Fruit fly (Drosophila melanogaster) whole organism, wandering third instar larva: ENCODE measurements around the gene CG2964.
A peak's percentile ranks its signal among the peaks of the same experiment; 100 is the strongest.

Experiments
- Abd-B ChIP-seq: fragments of >200 bp; optimal IDR thresholded peaks from 2 replicates; lab custom pipeline; 2017; ENCODE audit warnings: missing biosample characterization, missing genetic modification characterization
- CG32264 ChIP-seq: fragments of 200-800 bp; sonication (Bioruptor generic); optimal IDR thresholded peaks from 2 replicates; lab custom pipeline; 2016; ENCODE audit warnings: missing biosample characterization, missing genetic modification characterization
- Dfd ChIP-seq: fragments of >200 bp; optimal IDR thresholded peaks from 2 replicates; lab custom pipeline; 2017; ENCODE audit warnings: missing biosample characterization, missing genetic modification characterization
- Dif ChIP-seq: fragments of 200-275, 200-300 bp; sonication (Bioruptor generic); optimal IDR thresholded peaks from 2 replicates; lab custom pipeline; 2018; ENCODE audit warnings: missing biosample characterization, missing genetic modification characterization; ENCODE audit not compliant: partially characterized antibody
- Hnf4 ChIP-seq: fragments of 200-800 bp; sonication (Bioruptor generic); optimal IDR thresholded peaks from 2 replicates; lab custom pipeline; 2016; ENCODE audit warnings: missing biosample characterization, mild to moderate bottlenecking, missing genetic modification characterization
- Hr78 ChIP-seq: fragments of >200 bp; optimal IDR thresholded peaks from 2 replicates; lab custom pipeline; 2017; ENCODE audit warnings: missing biosample characterization, missing genetic modification characterization
- Hr83 ChIP-seq: fragments of 200-300 bp; sonication (Bioruptor generic); optimal IDR thresholded peaks from 2 replicates; lab custom pipeline; 2016; ENCODE audit warnings: missing biosample characterization, mild to moderate bottlenecking, missing genetic modification characterization, moderate library complexity; ENCODE audit not compliant: poor library complexity, severe bottlenecking
- Jra ChIP-seq: sonication (Bioruptor generic); optimal IDR thresholded peaks from 2 replicates; lab custom pipeline; 2016; ENCODE audit warnings: missing biosample characterization, missing genetic modification characterization
- Mio ChIP-seq: sonication (Bioruptor generic); optimal IDR thresholded peaks from 2 replicates; lab custom pipeline; 2016; ENCODE audit warnings: missing biosample characterization, missing genetic modification characterization
- Myc ChIP-seq: fragments of >200 bp; optimal IDR thresholded peaks from 2 replicates; lab custom pipeline; 2017
- N ChIP-seq: fragments of >200 bp; optimal IDR thresholded peaks from 2 replicates; lab custom pipeline; 2018; ENCODE audit warnings: missing biosample characterization, missing external identifiers, missing genetic modification characterization
- Rel ChIP-seq, 2 experiments: fragments of 200-800 bp; sonication (Bioruptor generic) in 1 of 2; optimal IDR thresholded peaks; 2 replicates in 1 of 2; 3 replicates in 1 of 2; lab custom pipeline; 2016 to 2019; ENCODE audit warnings: mild to moderate bottlenecking in 2 of 2, missing biosample characterization in 2 of 2, missing genetic modification characterization in 2 of 2, moderate library complexity in 1 of 2
- Vsx2 ChIP-seq: fragments of 200-300, 225-300 bp; sonication (Bioruptor generic); optimal IDR thresholded peaks from 2 replicates; lab custom pipeline; 2018; ENCODE audit warnings: missing biosample characterization, missing genetic modification characterization; ENCODE audit not compliant: partially characterized antibody
- br ChIP-seq: fragments of 200-800 bp; sonication (Bioruptor generic); optimal IDR thresholded peaks from 2 replicates; lab custom pipeline; 2016; ENCODE audit warnings: missing biosample characterization, missing genetic modification characterization
- dl ChIP-seq, 2 experiments: fragments of 175-275, 200-275 bp in 1 of 2; fragments of 200-275 bp in 1 of 2; sonication (Bioruptor generic); optimal IDR thresholded peaks; lab custom pipeline; 2018; ENCODE audit warnings: mild to moderate bottlenecking in 2 of 2, missing biosample characterization in 2 of 2, missing genetic modification characterization in 2 of 2, moderate library complexity in 2 of 2; ENCODE audit not compliant: partially characterized antibody in 2 of 2, insufficient read depth in 1 of 2
- dmrt93B ChIP-seq: fragments of 200-800 bp; sonication (Bioruptor generic); optimal IDR thresholded peaks from 2 replicates; lab custom pipeline; 2018; ENCODE audit warnings: missing biosample characterization, mild to moderate bottlenecking, missing genetic modification characterization
- dsf ChIP-seq: sonication (Bioruptor generic); optimal IDR thresholded peaks from 2 replicates; lab custom pipeline; 2016; ENCODE audit warnings: missing biosample characterization, missing genetic modification characterization, borderline replicate concordance
- ey ChIP-seq: fragments of 200-800 bp; sonication (Bioruptor generic); optimal IDR thresholded peaks from 2 replicates; lab custom pipeline; 2016; ENCODE audit warnings: missing biosample characterization, missing genetic modification characterization
- foxo ChIP-seq, 2 experiments: fragments of 200-800 bp; sonication (Bioruptor generic); optimal IDR thresholded peaks; 2 replicates in 1 of 2; 3 replicates in 1 of 2; lab custom pipeline; 2016 to 2017; ENCODE audit warnings: missing biosample characterization in 2 of 2, missing genetic modification characterization in 2 of 2
- fru ChIP-seq: fragments of 200-800 bp; sonication (Bioruptor generic); optimal IDR thresholded peaks from 3 replicates; lab custom pipeline; 2016; ENCODE audit warnings: missing biosample characterization, mild to moderate bottlenecking, missing genetic modification characterization
- h ChIP-seq: fragments of 200-800 bp; sonication (Bioruptor generic); optimal IDR thresholded peaks from 3 replicates; lab custom pipeline; 2016; ENCODE audit warnings: missing biosample characterization, mild to moderate bottlenecking, missing genetic modification characterization
- jim ChIP-seq: fragments of 175-275, 200-325 bp; sonication (Bioruptor generic); optimal IDR thresholded peaks from 2 replicates; lab custom pipeline; 2016; ENCODE audit warnings: missing biosample characterization, mild to moderate bottlenecking, missing genetic modification characterization
- pan ChIP-seq: fragments of >200 bp; optimal IDR thresholded peaks from 2 replicates; lab custom pipeline; 2017
- psq ChIP-seq: fragments of 200-800 bp; sonication (Bioruptor generic); optimal IDR thresholded peaks from 3 replicates; lab custom pipeline; 2017; ENCODE audit warnings: missing biosample characterization, mild to moderate bottlenecking, missing genetic modification characterization, moderate library complexity
- rgr ChIP-seq: fragments of 200-800 bp; sonication (Bioruptor generic); optimal IDR thresholded peaks from 3 replicates; lab custom pipeline; 2016; ENCODE audit warnings: missing biosample characterization, mild to moderate bottlenecking, missing genetic modification characterization
- tai ChIP-seq: sonication (Bioruptor generic); optimal IDR thresholded peaks from 2 replicates; lab custom pipeline; 2016; ENCODE audit warnings: missing biosample characterization, missing genetic modification characterization
- usp ChIP-seq: fragments of >200 bp; optimal IDR thresholded peaks from 2 replicates; lab custom pipeline; 2017; ENCODE audit warnings: missing biosample characterization, missing genetic modification characterization
- woc ChIP-seq: sonication (Bioruptor generic); optimal IDR thresholded peaks from 2 replicates; lab custom pipeline; 2016; ENCODE audit warnings: missing biosample characterization, mild to moderate bottlenecking, missing genetic modification characterization

CG2964 gene

DNA sequence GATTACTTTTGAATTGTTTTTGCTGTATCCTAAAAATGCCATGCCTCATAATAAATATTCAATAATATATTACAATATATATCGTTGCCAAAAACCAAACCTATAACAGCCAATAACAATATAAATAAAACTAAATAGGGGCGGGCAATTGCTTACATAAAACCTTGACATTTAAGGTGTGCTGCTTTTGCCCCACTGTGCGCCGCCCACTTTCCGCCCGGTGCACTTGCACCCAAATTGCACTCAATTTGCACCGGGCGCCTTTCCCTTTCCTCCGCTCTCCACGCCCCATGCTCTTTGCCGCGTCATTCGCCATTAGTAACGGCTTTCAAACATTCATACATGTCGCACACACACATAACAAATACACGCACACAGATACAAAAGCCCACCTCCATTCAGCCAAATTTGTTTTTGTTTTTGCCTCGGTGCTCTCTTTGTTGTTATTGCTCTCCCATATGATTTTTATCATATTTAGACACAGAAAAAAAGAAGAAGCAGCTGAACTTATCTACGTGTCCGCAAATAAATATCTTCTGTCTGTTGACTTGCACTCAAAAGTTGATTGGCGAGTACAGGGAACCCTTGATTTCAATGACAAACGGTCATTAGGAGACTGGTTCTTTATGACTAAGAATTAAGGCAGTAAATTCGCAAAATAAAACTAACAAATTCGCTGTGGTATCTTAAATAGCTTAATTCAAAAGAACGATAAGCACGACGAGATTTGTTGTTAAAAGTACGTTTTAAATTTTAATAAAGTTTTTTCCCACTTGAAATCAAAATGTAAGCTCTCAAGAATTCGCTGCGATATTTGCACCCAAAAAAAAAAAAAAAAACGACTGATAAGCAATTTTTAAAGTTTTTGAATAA is 45.9 kb downstream of the CG2964 start (continued):
- peak; percentile 33 for TF ChIP-seq br (GFP tag; lab: Kevin White, UChicago)
- peak; percentile 45 for TF ChIP-seq tai
- TF ChIP-seq Dfd, result peak; percentile 15
- TF ChIP-seq dl (GFP tag; optimal IDR thresholded peaks at IDR 0.05; lab: Kevin White, UChicago; ENCODE audit: insufficient read depth in 1 of 2, partially characterized antibody in 2 of 2), result peak in 1 of 2 experiments; percentile 2
- TF ChIP-seq psq (GFP tag; lab: Kevin White, UChicago), result no peak
- TF ChIP-seq Myc (lab: Kevin White, UChicago), result no peak
- no peak for TF ChIP-seq Hr78 (GFP tag; lab: Kevin White, UChicago)
- TF ChIP-seq, all 38 proteins: peak for 19

DNA sequence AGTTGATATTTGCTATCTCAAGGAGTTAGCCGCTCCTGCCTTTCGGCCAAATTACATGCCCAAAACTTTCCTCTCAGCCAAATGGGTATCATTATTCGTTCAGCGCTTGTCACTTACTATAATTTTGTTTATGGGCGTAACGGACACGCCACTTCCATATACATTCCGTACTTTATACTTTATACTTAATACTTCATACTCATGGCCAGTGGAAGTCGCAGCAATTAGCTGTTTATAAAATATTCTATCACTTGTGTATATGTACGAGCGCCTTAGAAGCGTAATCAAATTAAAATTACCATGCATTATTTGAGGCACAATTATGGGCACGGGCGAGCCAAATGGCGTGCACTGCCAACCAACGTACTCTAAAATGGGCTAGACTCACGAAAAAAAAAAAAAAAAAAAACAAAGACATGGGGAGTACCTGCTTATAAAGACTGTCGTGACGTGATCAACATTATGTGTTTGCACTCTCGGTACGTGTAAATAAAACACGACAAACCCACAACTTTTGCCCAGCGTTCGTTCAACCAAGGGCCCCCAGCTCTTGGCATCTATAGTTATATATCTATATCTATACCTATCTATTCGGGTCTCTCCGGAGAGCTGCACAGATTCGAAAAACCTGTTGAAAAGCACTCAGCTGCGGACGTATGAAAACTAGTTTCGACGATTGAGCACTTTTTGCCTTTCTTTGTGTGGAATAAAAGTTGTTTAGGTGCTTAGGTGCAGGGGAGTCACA is 49.1 kb downstream of the CG2964 start:
- TF ChIP-seq rgr (GFP tag; lab: Kevin White, UChicago), result no peak
- TF ChIP-seq N (GFP tag; lab: Kevin White, UChicago), result no peak
- TF ChIP-seq CG32264 (GFP tag; lab: Kevin White, UChicago), result no peak
- peak; percentile 32 for TF ChIP-seq Hr83 (GFP tag; lab: Kevin White, UChicago)
- TF ChIP-seq woc (GFP tag; lab: Kevin White, UChicago), result no peak

DNA sequence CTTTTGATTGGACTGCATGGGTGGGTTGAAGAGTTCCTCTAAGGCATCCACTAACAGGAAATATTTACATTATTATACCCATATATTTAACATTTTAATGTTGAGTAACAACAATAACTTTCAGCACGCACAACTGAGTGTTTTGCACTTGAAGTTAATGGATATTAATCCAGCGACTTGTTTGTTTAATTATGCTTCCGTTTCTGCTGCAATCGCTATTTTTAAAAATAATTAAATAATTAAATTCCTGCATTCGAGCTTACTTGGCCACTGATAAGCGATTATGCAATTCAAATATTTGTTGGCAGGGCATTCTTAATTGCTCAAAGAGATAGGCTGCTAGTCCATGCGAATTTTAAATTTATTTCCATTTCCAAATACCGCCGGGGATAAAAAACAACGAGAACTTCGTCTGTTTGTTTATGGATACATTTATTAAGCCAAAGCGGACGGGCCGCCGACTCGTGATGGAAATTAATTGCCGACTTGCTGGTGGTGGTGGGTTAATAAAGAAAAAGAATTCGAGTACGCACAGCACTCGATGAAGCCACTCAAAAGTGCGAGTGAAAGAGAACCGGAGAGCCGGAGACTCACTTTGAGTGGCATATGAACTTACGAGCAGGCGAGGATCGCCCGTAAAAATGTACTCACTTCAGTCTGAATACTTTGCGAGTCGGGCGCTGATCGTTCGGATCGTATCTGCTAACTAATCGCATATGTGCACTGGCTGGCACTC is 49.8 kb downstream of the CG2964 start:
- TF ChIP-seq br (GFP tag; lab: Kevin White, UChicago), result no peak
- TF ChIP-seq dmrt93B (GFP tag; lab: Kevin White, UChicago), result no peak
- TF ChIP-seq dl (GFP tag; optimal IDR thresholded peaks at IDR 0.05; lab: Kevin White, UChicago; ENCODE audit: insufficient read depth in 1 of 2, partially characterized antibody in 2 of 2), result peak; percentile 47 to 53
- no peak for TF ChIP-seq Hr78 (GFP tag; lab: Kevin White, UChicago)
- no peak for TF ChIP-seq pan (lab: Kevin White, UChicago)
- peak in 1 of 2 experiments; percentile 2 for TF ChIP-seq foxo (GFP tag; optimal IDR thresholded peaks at IDR 0.05; lab: Kevin White, UChicago)
- peak; percentile 25 for TF ChIP-seq fru (GFP tag; lab: Kevin White, UChicago)
- peak; percentile 8 for TF ChIP-seq rgr (GFP tag; lab: Kevin White, UChicago)
- TF ChIP-seq Hnf4 (GFP tag; lab: Kevin White, UChicago), result no peak
- TF ChIP-seq h (GFP tag; lab: Kevin White, UChicago), result peak; percentile 1
- TF ChIP-seq usp (GFP tag; lab: Kevin White, UChicago), result no peak
- no peak for TF ChIP-seq psq (GFP tag; lab: Kevin White, UChicago)
- peak; percentile 76 for TF ChIP-seq Dif (GFP tag; lab: Kevin White, UChicago)
- TF ChIP-seq, all 38 proteins: peak for 6

DNA sequence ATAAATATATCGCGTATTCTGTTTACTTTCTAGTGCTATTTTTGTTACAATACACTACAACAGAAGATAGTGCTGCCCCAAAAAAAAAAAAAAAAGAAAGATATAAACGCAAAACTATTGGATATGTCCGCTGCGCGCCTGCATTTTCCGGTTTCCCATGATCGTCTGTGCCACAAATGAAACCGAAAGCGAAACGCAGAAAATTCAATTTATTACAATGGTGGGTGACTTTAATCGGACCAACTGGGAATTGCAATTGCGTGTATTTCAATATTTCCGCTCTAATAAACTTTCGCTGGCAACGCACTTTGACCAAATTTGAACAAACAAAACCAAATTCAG is 50.4 kb downstream of the CG2964 start:
- TF ChIP-seq ey (GFP tag; lab: Kevin White, UChicago), result no peak
- TF ChIP-seq Jra (GFP tag; lab: Kevin White, UChicago), result no peak
- TF ChIP-seq Mio (GFP tag; lab: Kevin White, UChicago), result no peak
- no peak for TF ChIP-seq jim (GFP tag; lab: Kevin White, UChicago)
- TF ChIP-seq N (GFP tag; lab: Kevin White, UChicago), result no peak
- no peak for TF ChIP-seq dsf
- TF ChIP-seq CG32264 (GFP tag; lab: Kevin White, UChicago), result no peak
- TF ChIP-seq rgr (GFP tag; lab: Kevin White, UChicago), result no peak
- no peak for TF ChIP-seq usp (GFP tag; lab: Kevin White, UChicago)
- no peak for TF ChIP-seq woc (GFP tag; lab: Kevin White, UChicago)
- TF ChIP-seq Vsx2 (GFP tag; lab: Kevin White, UChicago), result no peak
- TF ChIP-seq tai, result no peak
- TF ChIP-seq psq (GFP tag; lab: Kevin White, UChicago), result no peak
- no peak for TF ChIP-seq Rel (GFP tag; optimal IDR thresholded peaks at IDR 0.05; lab: Kevin White, UChicago)
- TF ChIP-seq Rel (tag; optimal IDR thresholded peaks at IDR 0.05; lab: Kevin White, UChicago), result no peak
- no peak for TF ChIP-seq dl (GFP tag; optimal IDR thresholded peaks at IDR 0.05; lab: Kevin White, UChicago; ENCODE audit: insufficient read depth in 1 of 2, partially characterized antibody in 2 of 2)
- no peak for TF ChIP-seq Abd-B (GFP tag; lab: Kevin White, UChicago)
